Worm (Caenorhabditis elegans): ENCODE measurements around the gene C15H11.1.

- TF ChIP-seq ref-1 (GFP tag; conservative IDR thresholded peaks at IDR 0.05) = no peak
- TF ChIP-seq cog-1 (tag; optimal IDR thresholded peaks at IDR 0.05) = no peak
- no peak for TF ChIP-seq flt-1 (GFP tag; IDR thresholded peaks at IDR 0.05)
- no peak for TF ChIP-seq med-1 (GFP tag; optimal IDR thresholded peaks at IDR 0.05; ENCODE audit: insufficient read depth)
- TF ChIP-seq klf-2 (GFP tag; conservative IDR thresholded peaks at IDR 0.05) = no peak
- no peak for TF ChIP-seq T22C8.4 (GFP tag; IDR thresholded peaks at IDR 0.05)
- TF ChIP-seq ztf-23 (GFP tag; IDR thresholded peaks at IDR 0.05) = no peak
- no peak for TF ChIP-seq ztf-29 (GFP tag; IDR thresholded peaks at IDR 0.05)
- TF ChIP-seq tab-1 (GFP tag; IDR thresholded peaks at IDR 0.05) = no peak
These were observed at the start of gene C15H11.1 for ce11 chrV:14393504-14393903.
